Worm (Caenorhabditis elegans) whole organism, early embryonic: ENCODE measurements around the gene feh-1.
"Not testable (repeated sequence)": the region's sequence is repeated elsewhere in the genome, so short reads cannot be mapped to it uniquely, and the experiment has no call there.

Experiments used
- B0310.2 ChIP-seq: sonication (generic microtip); optimal IDR thresholded peaks from 2 replicates; lab custom pipeline; 2016; ENCODE audit warnings: mild to moderate bottlenecking, missing genetic modification characterization, missing compliant biosample characterization
- F13C5.2 ChIP-seq: sonication (generic microtip); optimal IDR thresholded peaks from 2 replicates; lab custom pipeline; 2017; ENCODE audit warnings: mild to moderate bottlenecking, missing genetic modification characterization, inconsistent platforms, missing compliant biosample characterization
- aly-1 ChIP-seq: sonication (generic microtip); optimal IDR thresholded peaks from 2 replicates; lab custom pipeline; 2016; ENCODE audit warnings: missing genetic modification characterization, missing compliant biosample characterization
- ama-1 ChIP-seq: fragments of 150-350 bp; optimal IDR thresholded peaks from 2 replicates; lab custom pipeline; 2014
- ceh-13 ChIP-seq: fragments of 200-800 bp; sonication (Bioruptor generic); optimal IDR thresholded peaks from 2 replicates; lab custom pipeline; 2018; ENCODE audit warnings: mild to moderate bottlenecking, missing genetic modification characterization, missing compliant biosample characterization
- ceh-36 ChIP-seq: sonication (generic microtip); optimal IDR thresholded peaks from 2 replicates; lab custom pipeline; 2016; ENCODE audit warnings: missing genetic modification characterization, inconsistent platforms, missing compliant biosample characterization
- ets-7 ChIP-seq: sonication (generic microtip); optimal IDR thresholded peaks from 2 replicates; lab custom pipeline; 2016; ENCODE audit warnings: missing genotype, missing genetic modification characterization, missing compliant biosample characterization
- flt-1 ChIP-seq: fragments of 200-800 bp; sonication (Bioruptor generic); IDR thresholded peaks from 2 replicates; pipeline ENCODE4 v1.3.6; 2022; ENCODE audit warnings: missing genetic modification characterization, missing compliant biosample characterization
- hmbx-1 ChIP-seq: sonication (generic microtip); optimal IDR thresholded peaks from 2 replicates; lab custom pipeline; 2016; ENCODE audit warnings: mild to moderate bottlenecking, missing genetic modification characterization, missing compliant biosample characterization
- hmg-4 ChIP-seq: fragments of 200-800 bp; sonication (Bioruptor generic); optimal IDR thresholded peaks from 2 replicates; lab custom pipeline; 2018; ENCODE audit warnings: mild to moderate bottlenecking, missing genetic modification characterization, missing compliant biosample characterization
- hnd-1 ChIP-seq: sonication (generic microtip); optimal IDR thresholded peaks from 2 replicates; lab custom pipeline; 2016; ENCODE audit warnings: missing genetic modification characterization, missing compliant biosample characterization
- pes-1 ChIP-seq: fragments of 200-800 bp; sonication (Bioruptor generic); IDR thresholded peaks from 2 replicates; pipeline ENCODE4 v1.3.6; 2022; ENCODE audit warnings: missing genetic modification reagents, missing genetic modification characterization, missing compliant biosample characterization
- scrt-1 ChIP-seq: fragments of 200-800 bp; sonication (Bioruptor generic); IDR thresholded peaks from 2 replicates; pipeline ENCODE4 v1.3.6; 2022; ENCODE audit warnings: missing genetic modification characterization, missing compliant biosample characterization
- sea-1 ChIP-seq: fragments of 200-800 bp; sonication (Bioruptor generic); conservative IDR thresholded peaks from 2 replicates; pipeline ENCODE4 v1.3.6; 2022; ENCODE audit warnings: missing genetic modification characterization, missing compliant biosample characterization
- tbx-11 ChIP-seq: fragments of 200-800 bp; sonication (Bioruptor generic); IDR thresholded peaks from 2 replicates; pipeline ENCODE4 v1.3.6; 2022; ENCODE audit warnings: missing genetic modification characterization, missing compliant biosample characterization
- tbx-37 ChIP-seq: fragments of 200-800 bp; sonication (Bioruptor generic); conservative IDR thresholded peaks from 2 replicates; pipeline ENCODE4 v1.3.6; 2022; ENCODE audit warnings: missing genetic modification reagents, missing genetic modification characterization, missing compliant biosample characterization
- tra-4 ChIP-seq: sonication (generic microtip); optimal IDR thresholded peaks from 2 replicates; lab custom pipeline; 2017; ENCODE audit warnings: missing genetic modification characterization, missing compliant biosample characterization

The feh-1 gene

ce11 chrIII:2597753-2598152 lies 48.0 kb downstream of the feh-1 start, which contains the start of gene mdt-19:
Gene mdt-19, plus strand, starts transcription at chrIII:2598053.
- no peak for TF ChIP-seq ceh-13 (GFP tag; lab: Kevin White, UChicago)
- TF ChIP-seq ets-7 (tag; lab: Kevin White, UChicago), result no peak
- no peak for TF ChIP-seq tra-4 (tag; lab: Kevin White, UChicago)
- no peak for TF ChIP-seq hmg-4
- TF ChIP-seq pes-1, result no peak
- no peak for TF ChIP-seq flt-1 (GFP tag; lab: Robert Waterston, UW)
- TF ChIP-seq tbx-11, result no peak

ce11 chrIII:2598491-2599065 lies 48.9 kb downstream of the feh-1 start:
- TF ChIP-seq tra-4 (tag; lab: Kevin White, UChicago) (no peak), ets-7 (tag; lab: Kevin White, UChicago) (no peak), ceh-36 (no peak), hmbx-1 (no peak), flt-1 (GFP tag; lab: Robert Waterston, UW) (no peak), hmg-4 (no peak), ama-1 (lab: Kevin White, UChicago) (no peak), pes-1 (no peak), tbx-37 (GFP tag; lab: Robert Waterston, UW) (no peak), scrt-1 (no peak), F13C5.2 (tag; lab: Kevin White, UChicago) (no peak), ceh-13 (GFP tag; lab: Kevin White, UChicago) (no peak), B0310.2 (tag; lab: Kevin White, UChicago) (no peak), tbx-11 (no peak), sea-1 (GFP tag; lab: Robert Waterston, UW) (no peak), aly-1 (tag; lab: Kevin White, UChicago) (no peak), hnd-1 (no peak)

ce11 chrIII:2603671-2604070 lies 54.0 kb downstream of the feh-1 start, which contains the start of gene Y71H2B.11:
Gene Y71H2B.11, plus strand, starts transcription at chrIII:2603971.
- TF ChIP-seq tbx-11 (no peak), tbx-37 (GFP tag; lab: Robert Waterston, UW) (no peak), ama-1 (lab: Kevin White, UChicago) (no peak), hmg-4 (no peak), ets-7 (tag; lab: Kevin White, UChicago) (no peak), hnd-1 (no peak), ceh-13 (GFP tag; lab: Kevin White, UChicago) (no peak), ceh-36 (no peak), F13C5.2 (tag; lab: Kevin White, UChicago) (no peak), aly-1 (tag; lab: Kevin White, UChicago) (no peak), tra-4 (tag; lab: Kevin White, UChicago) (no peak), pes-1 (no peak), scrt-1 (no peak), B0310.2 (tag; lab: Kevin White, UChicago) (no peak), flt-1 (GFP tag; lab: Robert Waterston, UW) (no peak), hmbx-1 (no peak), sea-1 (GFP tag; lab: Robert Waterston, UW) (no peak)

- TF ChIP-seq ceh-13 (GFP tag; lab: Kevin White, UChicago); ceh-36; F13C5.2 (tag; lab: Kevin White, UChicago): not testable (repeated sequence)
These were observed 58.0 kb downstream of the feh-1 start, which contains the start of gene Y71H2B.5 for ce11 chrIII:2607717-2608116. Gene Y71H2B.5, plus strand, starts transcription at chrIII:2608017.
